Worm (Caenorhabditis elegans) whole organism, L1 larva: ENCODE measurements around the gene F20D6.1.

Experiments
- Y116A8C.19 ChIP-seq: sonication (generic microtip); optimal IDR thresholded peaks from 2 replicates; lab custom pipeline; 2016; ENCODE audit warnings: missing compliant biosample characterization, missing genetic modification characterization, borderline replicate concordance
- aha-1 ChIP-seq: fragments of 150-350 bp; optimal IDR thresholded peaks from 2 replicates; lab custom pipeline; 2014; ENCODE audit warnings: missing biosample characterization, missing genetic modification characterization
- nhr-11 ChIP-seq: fragments of 150-350 bp; optimal IDR thresholded peaks from 2 replicates; lab custom pipeline; 2014; ENCODE audit warnings: missing biosample characterization, missing genetic modification characterization

- TF ChIP-seq Y116A8C.19 (tag; lab: Kevin White, UChicago) (no peak), aha-1 (tag; lab: Kevin White, UChicago) (no peak), nhr-11 (no peak)
Observed at ce11 chrV:8217118-8217517, 26.6 kb downstream of the F20D6.1 start.
